Worm (Caenorhabditis elegans) whole organism, late embryonic: ENCODE measurements around the gene imp-3.
A peak's percentile ranks its signal among the peaks of the same experiment; 100 is the strongest.

Experiments used
- C38D4.7 ChIP-seq: fragments of 200-800 bp; sonication (Bioruptor generic); optimal IDR thresholded peaks from 2 replicates; lab custom pipeline; 2018; ENCODE audit warnings: mild to moderate bottlenecking, missing genetic modification characterization, moderate library complexity, missing compliant biosample characterization
- F13H6.1 ChIP-seq: sonication (generic microtip); optimal IDR thresholded peaks from 2 replicates; lab custom pipeline; 2016; ENCODE audit warnings: missing genetic modification characterization, missing compliant biosample characterization
- ama-1 ChIP-seq: fragments of 150-350 bp; optimal IDR thresholded peaks from 2 replicates; lab custom pipeline; 2014
- ceh-18 ChIP-seq: sonication (generic microtip); optimal IDR thresholded peaks from 2 replicates; lab custom pipeline; 2016; ENCODE audit warnings: missing genetic modification characterization, missing compliant biosample characterization
- ceh-19 ChIP-seq: fragments of 200-800 bp; sonication (Bioruptor generic); optimal IDR thresholded peaks from 2 replicates; lab custom pipeline; 2018; ENCODE audit warnings: mild to moderate bottlenecking, missing genetic modification characterization, missing compliant biosample characterization
- ceh-2 ChIP-seq: sonication (generic microtip); optimal IDR thresholded peaks from 2 replicates; lab custom pipeline; 2016; ENCODE audit warnings: missing genotype, missing genetic modification characterization, missing compliant biosample characterization
- ceh-22 ChIP-seq: sonication (generic microtip); optimal IDR thresholded peaks from 2 replicates; lab custom pipeline; 2017; ENCODE audit warnings: missing biosample characterization, missing genetic modification characterization
- ceh-31 ChIP-seq: sonication (generic microtip); optimal IDR thresholded peaks from 2 replicates; lab custom pipeline; 2016; ENCODE audit warnings: missing genetic modification characterization, missing compliant biosample characterization
- ceh-34 ChIP-seq: sonication (generic microtip); optimal IDR thresholded peaks from 2 replicates; lab custom pipeline; 2016; ENCODE audit warnings: mild to moderate bottlenecking, missing genetic modification characterization, missing compliant biosample characterization
- ceh-48 ChIP-seq: sonication (generic microtip); optimal IDR thresholded peaks from 2 replicates; lab custom pipeline; 2016; ENCODE audit warnings: missing genetic modification characterization, inconsistent platforms, missing compliant biosample characterization
- ceh-6 ChIP-seq: fragments of 200-800 bp; sonication (Bioruptor generic); optimal IDR thresholded peaks from 2 replicates; lab custom pipeline; 2018; ENCODE audit warnings: mild to moderate bottlenecking, missing genetic modification characterization, missing compliant biosample characterization
- che-1 ChIP-seq: sonication (generic microtip); optimal IDR thresholded peaks from 2 replicates; lab custom pipeline; 2016; ENCODE audit warnings: mild to moderate bottlenecking, missing genetic modification characterization, missing compliant biosample characterization
- dve-1 ChIP-seq: sonication (generic microtip); optimal IDR thresholded peaks from 2 replicates; lab custom pipeline; 2017; ENCODE audit warnings: antibody characterized with exemption, mild to moderate bottlenecking, missing genetic modification characterization, missing compliant biosample characterization
- elt-4 ChIP-seq: sonication (generic microtip); optimal IDR thresholded peaks from 2 replicates; lab custom pipeline; 2016; ENCODE audit warnings: missing genetic modification characterization, missing compliant biosample characterization
- eyg-1 ChIP-seq: sonication (generic microtip); optimal IDR thresholded peaks from 2 replicates; lab custom pipeline; 2016; ENCODE audit warnings: missing genotype, missing genetic modification characterization, missing compliant biosample characterization
- fkh-10 ChIP-seq: fragments of 150-350 bp; optimal IDR thresholded peaks from 2 replicates; lab custom pipeline; 2014; ENCODE audit warnings: missing biosample characterization, missing genetic modification reagents, missing genetic modification characterization
- hlh-13 ChIP-seq: fragments of 200-800 bp; sonication (Bioruptor generic); optimal IDR thresholded peaks from 2 replicates; lab custom pipeline; 2018; ENCODE audit warnings: mild to moderate bottlenecking, missing genetic modification characterization, missing compliant biosample characterization
- hlh-15 ChIP-seq: sonication (generic microtip); optimal IDR thresholded peaks from 2 replicates; lab custom pipeline; 2016; ENCODE audit warnings: missing genetic modification characterization, missing compliant biosample characterization
- hlh-30 ChIP-seq: sonication (generic microtip); optimal IDR thresholded peaks from 2 replicates; lab custom pipeline; 2017; ENCODE audit warnings: antibody characterized with exemption, missing genetic modification characterization, missing compliant biosample characterization; ENCODE audit not compliant: insufficient read depth
- hlh-6 ChIP-seq: sonication (generic microtip); optimal IDR thresholded peaks from 2 replicates; lab custom pipeline; 2016; ENCODE audit warnings: missing genotype, missing genetic modification characterization, missing compliant biosample characterization
- hlh-8 ChIP-seq: sonication (generic microtip); optimal IDR thresholded peaks from 2 replicates; lab custom pipeline; 2016; ENCODE audit warnings: missing genotype, missing genetic modification characterization, missing compliant biosample characterization
- lim-6 ChIP-seq: sonication (generic microtip); optimal IDR thresholded peaks from 2 replicates; lab custom pipeline; 2016; ENCODE audit warnings: missing genetic modification characterization, missing compliant biosample characterization
- lin-11 ChIP-seq: fragments of 200-800 bp; sonication (Bioruptor generic); optimal IDR thresholded peaks from 2 replicates; lab custom pipeline; 2018; ENCODE audit warnings: mild to moderate bottlenecking, missing genetic modification characterization, missing compliant biosample characterization
- mec-3 ChIP-seq: sonication (generic microtip); optimal IDR thresholded peaks from 2 replicates; lab custom pipeline; 2016; ENCODE audit warnings: borderline replicate concordance, missing genetic modification characterization, missing compliant biosample characterization
- nfya-1 ChIP-seq: sonication (generic microtip); optimal IDR thresholded peaks from 2 replicates; lab custom pipeline; 2017; ENCODE audit warnings: missing genetic modification characterization, mild to moderate bottlenecking, missing compliant biosample characterization, antibody characterized with exemption, moderate library complexity
- nhr-11 ChIP-seq: fragments of 150-350 bp; optimal IDR thresholded peaks from 2 replicates; lab custom pipeline; 2014; ENCODE audit warnings: missing biosample characterization, missing genetic modification characterization
- pag-3 ChIP-seq: sonication (generic microtip); optimal IDR thresholded peaks from 2 replicates; lab custom pipeline; 2016; ENCODE audit warnings: missing compliant biosample characterization, missing genetic modification characterization, borderline replicate concordance
- pat-9 ChIP-seq: fragments of 200-800 bp; sonication (Bioruptor generic); optimal IDR thresholded peaks from 2 replicates; lab custom pipeline; 2018; ENCODE audit warnings: mild to moderate bottlenecking, missing genetic modification characterization, moderate library complexity, missing compliant biosample characterization
- pax-1 ChIP-seq: fragments of 150-350 bp; optimal IDR thresholded peaks from 2 replicates; lab custom pipeline; 2014; ENCODE audit warnings: missing biosample characterization, missing genetic modification characterization
- pha-2 ChIP-seq: sonication (generic microtip); optimal IDR thresholded peaks from 2 replicates; lab custom pipeline; 2017; ENCODE audit warnings: mild to moderate bottlenecking, missing genetic modification characterization, missing compliant biosample characterization
- pqm-1 ChIP-seq: sonication (generic microtip); optimal IDR thresholded peaks from 2 replicates; lab custom pipeline; 2016; ENCODE audit warnings: missing genetic modification characterization, missing compliant biosample characterization
- sox-2 ChIP-seq: fragments of 200-800 bp; sonication (Bioruptor generic); IDR thresholded peaks from 2 replicates; pipeline ENCODE4 v1.3.6; 2022; ENCODE audit warnings: missing genetic modification reagents, missing genetic modification characterization, missing compliant biosample characterization
- tbx-2 ChIP-seq: sonication (generic microtip); optimal IDR thresholded peaks from 2 replicates; lab custom pipeline; 2016; ENCODE audit warnings: missing genetic modification characterization, missing compliant biosample characterization
- ttx-3 ChIP-seq: sonication (generic microtip); optimal IDR thresholded peaks from 2 replicates; lab custom pipeline; 2016; ENCODE audit warnings: missing genetic modification reagents, missing genetic modification characterization, missing compliant biosample characterization
- unc-86 ChIP-seq: sonication (generic microtip); optimal IDR thresholded peaks from 2 replicates; lab custom pipeline; 2016; ENCODE audit warnings: missing genetic modification characterization, missing compliant biosample characterization
- zip-5 ChIP-seq: sonication (generic microtip); optimal IDR thresholded peaks from 2 replicates; lab custom pipeline; 2016; ENCODE audit warnings: missing genetic modification characterization, missing compliant biosample characterization
- ztf-16 ChIP-seq: sonication (generic microtip); optimal IDR thresholded peaks from 2 replicates; lab custom pipeline; 2017; ENCODE audit warnings: missing genetic modification characterization, missing compliant biosample characterization

imp-3 gene

ce11 chrIV:7789521-7789949, at the start of gene imp-3:
imp-3 (minus strand) TSS chrIV:7789613.
- peak; percentile 54 for TF ChIP-seq ama-1
- no peak for TF ChIP-seq pat-9 (tag; lab: Kevin White, UChicago)
- no peak for TF ChIP-seq hlh-13 (GFP tag; lab: Kevin White, UChicago)
- no peak for TF ChIP-seq F13H6.1 (tag; lab: Kevin White, UChicago)
- no peak for TF ChIP-seq pha-2 (tag; lab: Kevin White, UChicago)
- TF ChIP-seq ceh-19 (GFP tag; lab: Kevin White, UChicago): no peak
- TF ChIP-seq ceh-34 (tag; lab: Kevin White, UChicago): peak; percentile 1
- no peak for TF ChIP-seq hlh-15 (tag; lab: Kevin White, UChicago)
- no peak for TF ChIP-seq ztf-16 (tag; lab: Kevin White, UChicago)
- TF ChIP-seq lim-6 (tag; lab: Kevin White, UChicago): no peak
- TF ChIP-seq ceh-6 (GFP tag; lab: Kevin White, UChicago): no peak
- TF ChIP-seq eyg-1 (tag; lab: Kevin White, UChicago): no peak
- no peak for TF ChIP-seq ceh-2 (tag; lab: Kevin White, UChicago)
- TF ChIP-seq ceh-31 (tag; lab: Kevin White, UChicago): no peak
- peak; percentile 5 for TF ChIP-seq lin-11 (tag; lab: Kevin White, UChicago)
- no peak for TF ChIP-seq sox-2 (GFP tag; lab: Robert Waterston, UW)
- TF ChIP-seq pqm-1 (tag; lab: Kevin White, UChicago): no peak
- no peak for TF ChIP-seq mec-3 (tag; lab: Kevin White, UChicago)
- TF ChIP-seq che-1: no peak
- TF ChIP-seq ceh-48: peak; percentile 22
- TF ChIP-seq tbx-2: no peak
- TF ChIP-seq hlh-30 (tag; lab: Kevin White, UChicago): peak; percentile 12
- no peak for TF ChIP-seq unc-86
- TF ChIP-seq ceh-18: no peak
- TF ChIP-seq pag-3 (tag; lab: Kevin White, UChicago): no peak
- no peak for TF ChIP-seq ttx-3
- TF ChIP-seq hlh-8 (tag; lab: Kevin White, UChicago): no peak
- no peak for TF ChIP-seq elt-4
- no peak for TF ChIP-seq fkh-10
- TF ChIP-seq zip-5 (tag; lab: Kevin White, UChicago): no peak
- no peak for TF ChIP-seq nhr-11 (tag; lab: Kevin White, UChicago)
- no peak for TF ChIP-seq hlh-6 (tag; lab: Kevin White, UChicago)

- no peak for TF ChIP-seq mec-3 (tag; lab: Kevin White, UChicago)
- no peak for TF ChIP-seq ceh-31 (tag; lab: Kevin White, UChicago)
- TF ChIP-seq ceh-22: no peak
- TF ChIP-seq pag-3 (tag; lab: Kevin White, UChicago): no peak
- no peak for TF ChIP-seq C38D4.7 (GFP tag; lab: Kevin White, UChicago)
- TF ChIP-seq pat-9 (tag; lab: Kevin White, UChicago): no peak
- no peak for TF ChIP-seq che-1
- TF ChIP-seq pax-1 (tag; lab: Kevin White, UChicago): no peak
- no peak for TF ChIP-seq hlh-6 (tag; lab: Kevin White, UChicago)
- no peak for TF ChIP-seq nfya-1 (tag; lab: Kevin White, UChicago)
- TF ChIP-seq ceh-2 (tag; lab: Kevin White, UChicago): no peak
- no peak for TF ChIP-seq eyg-1 (tag; lab: Kevin White, UChicago)
- TF ChIP-seq, all 69 proteins: peak for 0
Observed at ce11 chrIV:7838426-7838825, 49.0 kb upstream of the imp-3 start, which contains the start of gene C06A6.7. C06A6.7 (minus strand) TSS chrIV:7838526.

- TF ChIP-seq hlh-15 (tag; lab: Kevin White, UChicago) (no peak), ama-1 (no peak), dve-1 (tag; lab: Kevin White, UChicago) (no peak), nfya-1 (tag; lab: Kevin White, UChicago) (no peak)
Observed at ce11 chrIV:7836491-7836890, 47.1 kb upstream of the imp-3 start.
